Worm (Caenorhabditis elegans): Measurements from ENCODE around the gene F20D6.15.

Gene F20D6.15

DNA sequence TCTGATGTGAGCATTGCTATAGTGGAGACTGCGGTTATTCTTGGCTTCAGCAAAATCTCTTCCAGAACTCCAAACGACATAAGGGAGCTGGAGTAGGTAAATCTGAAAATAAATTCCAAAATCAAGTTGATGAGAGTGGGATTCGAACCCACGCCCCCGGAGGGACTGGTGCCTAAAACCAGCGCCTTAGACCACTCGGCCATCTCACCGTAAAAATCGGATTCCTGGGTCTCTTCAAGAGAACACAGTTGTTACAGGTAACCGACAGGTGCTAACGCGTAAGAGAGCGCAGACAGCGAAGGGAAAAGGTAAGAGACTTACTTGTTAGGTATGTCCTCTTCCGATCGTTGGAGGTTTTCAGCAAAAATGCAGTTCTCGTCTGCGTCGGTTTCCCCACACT, 47.1 kb upstream of the F20D6.15 start (continued):
- TF ChIP-seq lin-35 (GFP tag; optimal IDR thresholded peaks at IDR 0.05) (no peak), F37B4.10 (GFP tag; IDR thresholded peaks at IDR 0.05) (no peak), atf-7 (tag; optimal IDR thresholded peaks at IDR 0.05) (no peak), madf-10 (tag; optimal IDR thresholded peaks at IDR 0.05) (peak; percentile 9), let-526 (GFP tag; IDR thresholded peaks at IDR 0.05) (no peak), repo-1 (tag; optimal IDR thresholded peaks at IDR 0.05) (no peak), B0261.1 (tag; optimal IDR thresholded peaks at IDR 0.05) (peak; percentile 77), lsl-1 (GFP tag; optimal IDR thresholded peaks at IDR 0.05) (peak; percentile 26), attf-6 (GFP tag; IDR thresholded peaks at IDR 0.05) (0 out of 2 replicates have a peak, but pooled peaks have one; percentile 29), gei-17 (GFP tag; optimal IDR thresholded peaks at IDR 0.05) (no peak), ceh-27 (GFP tag; optimal IDR thresholded peaks at IDR 0.05) (peak; percentile 38), somi-1 (GFP tag; optimal IDR thresholded peaks at IDR 0.05) (no peak), ztf-18 (tag; optimal IDR thresholded peaks at IDR 0.05) (peak; percentile 43), rpc-1 (optimal IDR thresholded peaks at IDR 0.05) (peak; percentile 67), rpc-1 (tag; optimal IDR thresholded peaks at IDR 0.05) (peak; percentile 74), nhr-90 (tag; optimal IDR thresholded peaks at IDR 0.05) (peak; percentile 66), akir-1 (GFP tag; optimal IDR thresholded peaks at IDR 0.05) (no peak), F33H1.4 (GFP tag; IDR thresholded peaks at IDR 0.05) (peak; percentile 18; the same call in 1 of the 2 replicates), Y56A3A.18 (GFP tag; IDR thresholded peaks at IDR 0.05) (0 out of 2 replicates have a peak, but pooled peaks have one; percentile 36), F52B5.7 (tag; optimal IDR thresholded peaks at IDR 0.05) (peak; percentile 13), snpc-4 (GFP tag; optimal IDR thresholded peaks at IDR 0.05) (peak; percentile 61), snpc-4 (tag; optimal IDR thresholded peaks at IDR 0.05) (peak in 3 of 4 experiments; percentile 73 to 91 (median 76)), him-1 (tag; optimal IDR thresholded peaks at IDR 0.05) (peak; percentile 76), madf-3 (GFP tag; IDR thresholded peaks at IDR 0.05) (0 out of 2 replicates have a peak, but pooled peaks have one; percentile 20), nhr-80 (tag; optimal IDR thresholded peaks at IDR 0.05) (peak; percentile 36), pbrm-1 (GFP tag; IDR thresholded peaks at IDR 0.05) (peak; percentile 78; the same call in 1 of the 2 replicates)

- TF ChIP-seq ZK185.1 (tag; optimal IDR thresholded peaks at IDR 0.05; ENCODE audit: poor library complexity, severe bottlenecking) (peak; percentile 65), tlf-1 (GFP tag; optimal IDR thresholded peaks at IDR 0.05) (no peak), unc-62 (GFP tag; optimal IDR thresholded peaks at IDR 0.05) (no peak), ceh-100 (GFP tag; IDR thresholded peaks at IDR 0.05) (peak; percentile 12; the same call in 1 of the 2 replicates), zim-3 (tag; optimal IDR thresholded peaks at IDR 0.05) (peak; percentile 33), die-1 (tag; optimal IDR thresholded peaks at IDR 0.05) (peak; percentile 56), ama-1 (optimal IDR thresholded peaks at IDR 0.05) (no peak), ama-1 (GFP tag; optimal IDR thresholded peaks at IDR 0.05) (no peak), pha-4 (tag; optimal IDR thresholded peaks at IDR 0.05) (no peak), hsf-1 (GFP tag; IDR thresholded peaks at IDR 0.05) (no peak), hmg-20 (GFP tag; IDR thresholded peaks at IDR 0.05) (no peak), snpc-3.4 (tag; optimal IDR thresholded peaks at IDR 0.05) (no peak), bed-1 (GFP tag; IDR thresholded peaks at IDR 0.05) (no peak), B0019.2 (GFP tag; conservative IDR thresholded peaks at IDR 0.05) (no peak), ceh-40 (GFP tag; IDR thresholded peaks at IDR 0.05) (0 out of 2 replicates have a peak, but pooled peaks have one; percentile 41), tbp1 (GFP tag; optimal IDR thresholded peaks at IDR 0.05) (peak; percentile 91), mcd-1 (GFP tag; IDR thresholded peaks at IDR 0.05) (0 out of 2 replicates have a peak, but pooled peaks have one; percentile 25), ztf-6 (GFP tag; IDR thresholded peaks at IDR 0.05) (no peak), snpc-4 (GFP tag; optimal IDR thresholded peaks at IDR 0.05) (peak; percentile 41), snpc-4 (tag; optimal IDR thresholded peaks at IDR 0.05) (peak; percentile 68 to 92 (median 80)), atf-7 (tag; optimal IDR thresholded peaks at IDR 0.05) (no peak), attf-6 (GFP tag; IDR thresholded peaks at IDR 0.05) (peak; percentile 59; the same call in 1 of the 2 replicates), lin-26 (GFP tag; IDR thresholded peaks at IDR 0.05) (peak; percentile 74), ceh-79 (tag; optimal IDR thresholded peaks at IDR 0.05) (no peak), ccch-3 (GFP tag; optimal IDR thresholded peaks at IDR 0.05) (no peak), T26A5.8 (tag; optimal IDR thresholded peaks at IDR 0.05) (no peak), nfya-2 (GFP tag; IDR thresholded peaks at IDR 0.05) (no peak), pbrm-1 (GFP tag; IDR thresholded peaks at IDR 0.05) (peak; percentile 77), hmg-1.2 (GFP tag; IDR thresholded peaks at IDR 0.05) (peak; percentile 50; the same call in 1 of the 2 replicates)
Observed at ce11 chrV:8230056-8230455, 41.8 kb upstream of the F20D6.15 start.
